Worm (Caenorhabditis elegans) whole organism, L3 larva: Measurements from ENCODE around the gene Y39A1A.9.
A peak's percentile ranks its signal among the peaks of the same experiment; 100 is the strongest.

Experiments
- R02D3.7 ChIP-seq: fragments of 150-350 bp; optimal IDR thresholded peaks from 2 replicates; lab custom pipeline; 2014; ENCODE audit warnings: missing biosample characterization, missing genetic modification characterization
- ZK546.5 ChIP-seq: sonication (generic microtip); optimal IDR thresholded peaks from 2 replicates; lab custom pipeline; 2017; ENCODE audit warnings: missing biosample characterization, missing genetic modification characterization
- aly-2 ChIP-seq: fragments of 150-350 bp; optimal IDR thresholded peaks from 2 replicates; lab custom pipeline; 2014; ENCODE audit warnings: missing biosample characterization, missing genetic modification characterization
- ama-1 ChIP-seq: fragments of 150-350 bp; optimal IDR thresholded peaks from 2 replicates; lab custom pipeline; 2018
- ceh-16 ChIP-seq: sonication (generic microtip); optimal IDR thresholded peaks from 2 replicates; lab custom pipeline; 2017; ENCODE audit warnings: missing biosample characterization, missing genetic modification characterization
- ceh-28 ChIP-seq: fragments of 150-350 bp; optimal IDR thresholded peaks from 2 replicates; lab custom pipeline; 2014; ENCODE audit warnings: missing biosample characterization, missing genetic modification reagents, missing genetic modification characterization
- ceh-82 ChIP-seq: fragments of 150-350 bp; optimal IDR thresholded peaks from 2 replicates; lab custom pipeline; 2014; ENCODE audit warnings: missing biosample characterization, missing genetic modification characterization
- ceh-9 ChIP-seq: sonication (generic microtip); optimal IDR thresholded peaks from 2 replicates; lab custom pipeline; 2018; ENCODE audit warnings: missing biosample characterization, missing genetic modification characterization
- daf-12 ChIP-seq: fragments of 150-350 bp; optimal IDR thresholded peaks from 2 replicates; lab custom pipeline; 2014; ENCODE audit warnings: missing biosample characterization, missing genetic modification reagents, missing genetic modification characterization
- egl-27 ChIP-seq: sonication (generic microtip); optimal IDR thresholded peaks from 4 replicates; lab custom pipeline; 2017; ENCODE audit warnings: missing biosample characterization, missing genetic modification reagents, missing genetic modification characterization
- egl-5 ChIP-seq: fragments of 150-350 bp; optimal IDR thresholded peaks from 2 replicates; lab custom pipeline; 2017; ENCODE audit warnings: missing biosample characterization, missing genetic modification reagents, missing genetic modification characterization, inconsistent platforms
- elt-1 ChIP-seq: fragments of 150-350 bp; optimal IDR thresholded peaks from 2 replicates; lab custom pipeline; 2014; ENCODE audit warnings: missing biosample characterization, missing genetic modification characterization
- elt-2 ChIP-seq: sonication (generic microtip); optimal IDR thresholded peaks from 2 replicates; lab custom pipeline; 2016; ENCODE audit warnings: missing genetic modification reagents, mild to moderate bottlenecking, missing genetic modification characterization, missing compliant biosample characterization
- elt-3 ChIP-seq, 3 experiments: fragments of 150-350 bp in 1 of 3; sonication (generic microtip) in 2 of 3; optimal IDR thresholded peaks; 2 replicates in 2 of 3; 4 replicates in 1 of 3; lab custom pipeline; 2014 to 2017; ENCODE audit warnings: missing biosample characterization in 3 of 3, missing genetic modification characterization in 3 of 3
- eor-1 ChIP-seq, 2 experiments: fragments of 150-350 bp; optimal IDR thresholded peaks; 2 replicates each; lab custom pipeline; 2014 to 2018; ENCODE audit warnings: missing biosample characterization in 2 of 2, missing genetic modification characterization in 2 of 2
- fkh-2 ChIP-seq: fragments of 150-350 bp; optimal IDR thresholded peaks from 2 replicates; lab custom pipeline; 2014; ENCODE audit warnings: missing biosample characterization, missing genetic modification reagents, missing genetic modification characterization
- fos-1 ChIP-seq: fragments of 150-350 bp; optimal IDR thresholded peaks from 2 replicates; lab custom pipeline; 2014; ENCODE audit warnings: missing biosample characterization, missing genetic modification characterization
- hmg-11 ChIP-seq: sonication (generic microtip); optimal IDR thresholded peaks from 2 replicates; lab custom pipeline; 2016; ENCODE audit warnings: missing genetic modification characterization, missing compliant biosample characterization
- jun-1 ChIP-seq: fragments of 150-350 bp; optimal IDR thresholded peaks from 2 replicates; lab custom pipeline; 2014; ENCODE audit warnings: missing biosample characterization, missing genetic modification reagents, missing genetic modification characterization
- lin-15B ChIP-seq: fragments of 150-350 bp; optimal IDR thresholded peaks from 2 replicates; lab custom pipeline; 2014; ENCODE audit warnings: missing biosample characterization, missing genetic modification characterization
- lin-39 ChIP-seq: fragments of 150-350 bp; optimal IDR thresholded peaks from 2 replicates; lab custom pipeline; 2018; ENCODE audit warnings: missing biosample characterization, missing genetic modification reagents, missing genetic modification characterization
- lsy-12 ChIP-seq: sonication (generic microtip); optimal IDR thresholded peaks from 2 replicates; lab custom pipeline; 2016; ENCODE audit warnings: mild to moderate bottlenecking, missing genetic modification characterization, missing compliant biosample characterization
- mdl-1 ChIP-seq: fragments of 150-350 bp; optimal IDR thresholded peaks from 2 replicates; lab custom pipeline; 2014; ENCODE audit warnings: missing biosample characterization, missing genetic modification characterization
- mml-1 ChIP-seq: fragments of 150-350 bp; sonication (generic microtip); optimal IDR thresholded peaks from 3 replicates; lab custom pipeline; 2014; ENCODE audit warnings: missing biosample characterization, missing genetic modification characterization
- nfya-1 ChIP-seq: sonication (generic microtip); optimal IDR thresholded peaks from 2 replicates; lab custom pipeline; 2017; ENCODE audit warnings: missing genetic modification characterization, mild to moderate bottlenecking, missing compliant biosample characterization, antibody characterized with exemption, moderate library complexity; ENCODE audit not compliant: insufficient read depth
- nhr-11 ChIP-seq: fragments of 150-350 bp; optimal IDR thresholded peaks from 2 replicates; lab custom pipeline; 2014; ENCODE audit warnings: missing biosample characterization, missing genetic modification characterization
- nhr-12 ChIP-seq: fragments of 150-350 bp; optimal IDR thresholded peaks from 2 replicates; lab custom pipeline; 2014; ENCODE audit warnings: missing biosample characterization, missing genetic modification characterization
- nhr-23 ChIP-seq: fragments of 150-350 bp; optimal IDR thresholded peaks from 2 replicates; lab custom pipeline; 2014; ENCODE audit warnings: missing biosample characterization, missing genetic modification reagents, missing genetic modification characterization
- nhr-237 ChIP-seq: fragments of 150-350 bp; optimal IDR thresholded peaks from 2 replicates; lab custom pipeline; 2014; ENCODE audit warnings: missing biosample characterization, missing genetic modification characterization
- nhr-25 ChIP-seq: sonication (generic microtip); optimal IDR thresholded peaks from 2 replicates; lab custom pipeline; 2017; ENCODE audit warnings: missing biosample characterization, missing genetic modification characterization
- nhr-28 ChIP-seq: fragments of 150-350 bp; optimal IDR thresholded peaks from 2 replicates; lab custom pipeline; 2014; ENCODE audit warnings: missing biosample characterization, missing genetic modification characterization
- nhr-43 ChIP-seq: sonication (generic microtip); optimal IDR thresholded peaks from 2 replicates; lab custom pipeline; 2016; ENCODE audit warnings: mild to moderate bottlenecking, missing genetic modification characterization, missing compliant biosample characterization; ENCODE audit not compliant: poor library complexity, severe bottlenecking
- nhr-67 ChIP-seq: fragments of 150-350 bp; optimal IDR thresholded peaks from 2 replicates; lab custom pipeline; 2014; ENCODE audit warnings: missing biosample characterization, missing genetic modification characterization
- nhr-76 ChIP-seq: fragments of 150-350 bp; sonication (generic microtip); optimal IDR thresholded peaks from 5 replicates; lab custom pipeline; 2014; ENCODE audit warnings: missing biosample characterization, missing genetic modification characterization
- nhr-77 ChIP-seq: fragments of 150-350 bp; optimal IDR thresholded peaks from 2 replicates; lab custom pipeline; 2014; ENCODE audit warnings: missing biosample characterization, missing genetic modification characterization
- pha-4 ChIP-seq: fragments of 150-350 bp; optimal IDR thresholded peaks from 2 replicates; lab custom pipeline; 2014; ENCODE audit warnings: missing biosample characterization, missing genetic modification reagents, missing genetic modification characterization
- pqm-1 ChIP-seq: fragments of 150-350 bp; optimal IDR thresholded peaks from 2 replicates; lab custom pipeline; 2017; ENCODE audit warnings: missing biosample characterization, missing genetic modification characterization, inconsistent platforms
- sea-2 ChIP-seq: fragments of 150-350 bp; sonication (generic microtip); optimal IDR thresholded peaks from 4 replicates; lab custom pipeline; 2014; ENCODE audit warnings: missing biosample characterization, missing genetic modification reagents, missing genetic modification characterization
- skn-1 ChIP-seq: fragments of 150-350 bp; optimal IDR thresholded peaks from 2 replicates; lab custom pipeline; 2014; ENCODE audit warnings: missing biosample characterization, missing genetic modification characterization
- snpc-4 ChIP-seq: fragments of 150-350 bp; optimal IDR thresholded peaks from 2 replicates; lab custom pipeline; 2014; ENCODE audit warnings: missing biosample characterization, missing genetic modification characterization
- tbx-2 ChIP-seq: sonication (generic microtip); optimal IDR thresholded peaks from 2 replicates; lab custom pipeline; 2016; ENCODE audit warnings: mild to moderate bottlenecking, missing genetic modification characterization, missing compliant biosample characterization
- unc-39 ChIP-seq: sonication (generic microtip); optimal IDR thresholded peaks from 4 replicates; lab custom pipeline; 2017; ENCODE audit warnings: missing biosample characterization, missing genetic modification characterization
- unc-62 ChIP-seq: fragments of 150-350 bp; sonication (generic microtip); optimal IDR thresholded peaks from 4 replicates; lab custom pipeline; 2014; ENCODE audit warnings: missing biosample characterization, missing genetic modification reagents, missing genetic modification characterization
- zag-1 ChIP-seq: fragments of 150-350 bp; optimal IDR thresholded peaks from 2 replicates; lab custom pipeline; 2014; ENCODE audit warnings: missing biosample characterization, missing genetic modification characterization
- ztf-11 ChIP-seq: fragments of 150-350 bp; optimal IDR thresholded peaks from 2 replicates; lab custom pipeline; 2014; ENCODE audit warnings: missing biosample characterization, missing genetic modification characterization
- ztf-4 ChIP-seq: fragments of 150-350 bp; optimal IDR thresholded peaks from 2 replicates; lab custom pipeline; 2014; ENCODE audit warnings: missing biosample characterization, missing genetic modification characterization

Y39A1A.9 gene

ce11 chrIII:10637933-10638332 is 4.6 kb upstream of the Y39A1A.9 start:
- TF ChIP-seq mdl-1 (tag; lab: Kevin White, UChicago) (no peak), pha-4 (peak; percentile 31)

ce11 chrIII:10636493-10637031 is 3.3 kb upstream of the Y39A1A.9 start:
- TF ChIP-seq ceh-28 (tag; lab: Kevin White, UChicago) = peak; percentile 4
- peak; percentile 16 for TF ChIP-seq nhr-23 (tag; lab: Kevin White, UChicago)
- peak; percentile 6 for TF ChIP-seq nfya-1
- TF ChIP-seq nhr-25 (tag; lab: Kevin White, UChicago) = peak; percentile 62
- peak; percentile 93 for TF ChIP-seq pha-4
- no peak for TF ChIP-seq nhr-28
- no peak for TF ChIP-seq elt-3 (tag; optimal IDR thresholded peaks at IDR 0.05; lab: Kevin White, UChicago)
- no peak for TF ChIP-seq ztf-11
- no peak for TF ChIP-seq nhr-67 (tag; lab: Kevin White, UChicago)
- TF ChIP-seq, all 47 proteins: peak for 5

DNA sequence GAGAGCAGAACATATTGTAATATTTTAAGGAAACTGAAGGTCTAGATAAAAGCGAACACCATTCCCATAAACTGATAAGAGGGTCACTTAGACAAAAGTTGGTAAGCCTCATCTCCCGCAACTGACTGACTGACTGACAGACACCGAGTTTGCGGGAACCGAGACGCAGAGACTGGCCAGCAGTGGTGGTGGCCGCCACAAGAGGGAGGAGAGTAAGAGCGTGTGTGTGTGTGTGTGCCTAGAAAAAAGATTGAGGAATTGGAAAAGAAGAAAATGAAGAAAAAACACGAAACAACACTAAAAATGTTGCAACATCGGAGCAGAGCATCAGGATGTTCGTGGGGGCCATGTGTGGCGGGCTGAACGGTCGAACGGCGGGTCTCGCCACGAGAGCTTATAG is 1.3 kb upstream of the Y39A1A.9 start:
- TF ChIP-seq lin-39 = peak; percentile 80
- peak; percentile 27 for TF ChIP-seq lin-15B (tag; lab: Kevin White, UChicago)
- no peak for TF ChIP-seq egl-27 (tag; lab: Kevin White, UChicago)
- no peak for TF ChIP-seq unc-39 (tag; lab: Kevin White, UChicago)
- peak; percentile 47 for TF ChIP-seq pha-4
- TF ChIP-seq sea-2 (GFP tag; lab: Kevin White, UChicago) = no peak
- TF ChIP-seq nfya-1 = peak; percentile 44
- TF ChIP-seq ztf-11 = no peak
- no peak for TF ChIP-seq nhr-25 (tag; lab: Kevin White, UChicago)

ce11 chrIII:10634034-10634433 is 733 bp upstream of the Y39A1A.9 start:
- TF ChIP-seq aly-2 (tag; lab: Kevin White, UChicago) (no peak), skn-1 (tag; lab: Kevin White, UChicago) (peak; percentile 73), snpc-4 (tag; lab: Kevin White, UChicago) (peak; percentile 4), ztf-11 (no peak), ceh-28 (tag; lab: Kevin White, UChicago) (peak; percentile 90), jun-1 (tag; lab: Kevin White, UChicago) (peak; percentile 80), lin-39 (peak; percentile 99), tbx-2 (tag; lab: Kevin White, UChicago) (peak; percentile 77), zag-1 (peak; percentile 43), ceh-9 (tag; lab: Kevin White, UChicago) (no peak), R02D3.7 (tag; lab: Kevin White, UChicago) (peak; percentile 78), hmg-11 (tag; lab: Kevin White, UChicago) (peak; percentile 88), fkh-2 (no peak), ZK546.5 (tag; lab: Kevin White, UChicago) (no peak), nhr-77 (tag; lab: Kevin White, UChicago) (no peak), nhr-28 (no peak), nhr-43 (peak; percentile 82), nhr-76 (tag; lab: Kevin White, UChicago) (peak; percentile 6), daf-12 (tag; lab: Kevin White, UChicago) (no peak), eor-1 (tag; optimal IDR thresholded peaks at IDR 0.05; lab: Kevin White, UChicago) (no peak), ceh-82 (tag; lab: Kevin White, UChicago) (peak; percentile 67), egl-5 (tag; lab: Kevin White, UChicago) (peak; percentile 78), unc-62 (GFP tag; lab: Kevin White, UChicago) (peak; percentile 92), lin-15B (tag; lab: Kevin White, UChicago) (peak; percentile 62), sea-2 (GFP tag; lab: Kevin White, UChicago) (peak; percentile 55), fos-1 (tag; lab: Kevin White, UChicago) (peak; percentile 64), mdl-1 (tag; lab: Kevin White, UChicago) (peak; percentile 84), elt-2 (tag; lab: Kevin White, UChicago) (peak; percentile 79), nhr-12 (tag; lab: Kevin White, UChicago) (no peak), nfya-1 (peak; percentile 98), lsy-12 (tag; lab: Kevin White, UChicago) (peak; percentile 90), ztf-4 (tag; lab: Kevin White, UChicago) (peak; percentile 3), pha-4 (peak; percentile 89), egl-27 (tag; lab: Kevin White, UChicago) (no peak), nhr-25 (tag; lab: Kevin White, UChicago) (peak; percentile 95), elt-1 (tag; lab: Kevin White, UChicago) (no peak), unc-39 (tag; lab: Kevin White, UChicago) (no peak), mml-1 (no peak), nhr-237 (tag; lab: Kevin White, UChicago) (no peak), pqm-1 (tag; lab: Kevin White, UChicago) (peak; percentile 26), ama-1 (lab: Kevin White, UChicago) (peak; percentile 74), nhr-11 (peak; percentile 26), ceh-16 (tag; lab: Kevin White, UChicago) (no peak), elt-3 (tag; optimal IDR thresholded peaks at IDR 0.05; lab: Kevin White, UChicago) (no peak)
